Worm (Caenorhabditis elegans): ENCODE results near the gene lgc-58.

- TF ChIP-seq B0261.1 (tag; optimal IDR thresholded peaks at IDR 0.05) (no peak), somi-1 (GFP tag; optimal IDR thresholded peaks at IDR 0.05) (no peak), snpc-1.3 (tag; optimal IDR thresholded peaks at IDR 0.05; ENCODE audit: insufficient read depth) (no peak), lin-26 (GFP tag; IDR thresholded peaks at IDR 0.05) (no peak), ama-1 (optimal IDR thresholded peaks at IDR 0.05) (no peak), ama-1 (GFP tag; optimal IDR thresholded peaks at IDR 0.05) (no peak), T07F8.4 (tag; optimal IDR thresholded peaks at IDR 0.05) (no peak)
Observed at ce11 chrX:6029075-6029474, 46.2 kb upstream of the lgc-58 start.

Measured in whole organism, young adult.